Fruit fly (Drosophila melanogaster) whole organism, embryonic: ENCODE data around the gene CG33489.

Source experiments
- Awh ChIP-seq: fragments of 200-800 bp; sonication (Bioruptor generic); IDR thresholded peaks from 2 replicates; pipeline ENCODE4, ENCODE4 v1.3.6; 2022; ENCODE audit warnings: missing biosample characterization, missing genetic modification characterization
- B-H1 ChIP-seq: fragments of 200-800 bp; sonication (Bioruptor generic); IDR thresholded peaks from 3 replicates; pipeline ENCODE4 v1.3.6; 2022; ENCODE audit warnings: missing biosample characterization, missing genetic modification characterization
- CG10321 ChIP-seq: fragments of 200-800 bp; sonication (Bioruptor generic); IDR thresholded peaks from 2 replicates; pipeline ENCODE4 v1.3.6; 2022; ENCODE audit warnings: missing biosample characterization, missing genetic modification characterization
- CG11093 ChIP-seq: fragments of 200-800 bp; sonication (Bioruptor generic); IDR thresholded peaks from 3 replicates; pipeline ENCODE4 v1.3.6; 2022; ENCODE audit warnings: missing biosample characterization, missing genetic modification characterization
- CG11695 ChIP-seq: fragments of 200-800 bp; sonication (Bioruptor generic); IDR thresholded peaks from 3 replicates; pipeline ENCODE4 v1.3.6; 2022; ENCODE audit warnings: missing biosample characterization, missing genetic modification characterization
- CG14441 ChIP-seq: fragments of 200-800 bp; sonication (Bioruptor generic); IDR thresholded peaks from 2 replicates; pipeline ENCODE4 v1.3.6; 2022; ENCODE audit warnings: missing biosample characterization, missing genetic modification characterization
- CG1603 ChIP-seq: fragments of 200-800 bp; sonication (Bioruptor generic); optimal IDR thresholded peaks from 2 replicates; lab custom pipeline; 2019; ENCODE audit warnings: missing biosample characterization, mild to moderate bottlenecking, missing genetic modification characterization, moderate library complexity
- CG16863 ChIP-seq: fragments of 200-800 bp; sonication (Bioruptor generic); optimal IDR thresholded peaks from 3 replicates; lab custom pipeline; 2016; ENCODE audit warnings: missing biosample characterization, missing genetic modification characterization
- CG17612 ChIP-seq: fragments of 200-800 bp; sonication (Bioruptor generic); IDR thresholded peaks from 2 replicates; pipeline ENCODE4 v1.3.6; 2022; ENCODE audit warnings: missing biosample characterization, missing genetic modification characterization
- CG17829 ChIP-seq: fragments of 200-800 bp; optimal IDR thresholded peaks from 2 replicates; lab custom pipeline; 2019; ENCODE audit warnings: missing biosample characterization, mild to moderate bottlenecking, missing genetic modification characterization, moderate library complexity
- CG2712 ChIP-seq: fragments of 200-800 bp; optimal IDR thresholded peaks from 3 replicates; lab custom pipeline; 2019; ENCODE audit warnings: missing biosample characterization, mild to moderate bottlenecking, missing genetic modification characterization, moderate library complexity
- CG2875 ChIP-seq: fragments of 200-800 bp; sonication (Bioruptor generic); optimal IDR thresholded peaks from 2 replicates; lab custom pipeline; 2017; ENCODE audit warnings: missing biosample characterization, mild to moderate bottlenecking, missing genetic modification characterization, missing genetic modification reagents
- CG30431 ChIP-seq: fragments of 200-800 bp; sonication (Bioruptor generic); optimal IDR thresholded peaks from 2 replicates; lab custom pipeline; 2017; ENCODE audit warnings: missing biosample characterization, missing genetic modification characterization
- CG32772 ChIP-seq: fragments of 200-800 bp; sonication (Bioruptor generic); IDR thresholded peaks from 2 replicates; pipeline ENCODE4 v1.3.6; 2022; ENCODE audit warnings: missing biosample characterization, missing genetic modification characterization
- CG33213 ChIP-seq: fragments of 200-800 bp; sonication (Bioruptor generic); optimal IDR thresholded peaks from 3 replicates; lab custom pipeline; 2016; ENCODE audit warnings: missing biosample characterization, missing genetic modification characterization
- CG3838 ChIP-seq: fragments of 200-800 bp; sonication (Bioruptor generic); optimal IDR thresholded peaks from 3 replicates; lab custom pipeline; 2016; ENCODE audit warnings: missing biosample characterization, missing genetic modification characterization
- CG4360 ChIP-seq: fragments of 200-800 bp; sonication (Bioruptor generic); IDR thresholded peaks from 2 replicates; pipeline ENCODE4 v1.3.6; 2022; ENCODE audit warnings: missing biosample characterization, missing genetic modification characterization
- CG5180 ChIP-seq: fragments of 200-800 bp; sonication (Bioruptor generic); optimal IDR thresholded peaks from 3 replicates; lab custom pipeline; 2017; ENCODE audit warnings: missing biosample characterization, missing genetic modification characterization, mild to moderate bottlenecking, moderate library complexity, missing genetic modification reagents
- CG6254 ChIP-seq: fragments of 200-800 bp; sonication (Bioruptor generic); optimal IDR thresholded peaks from 3 replicates; lab custom pipeline; 2017; ENCODE audit warnings: mild to moderate bottlenecking, missing biosample characterization, missing genetic modification reagents, missing genetic modification characterization
- CG7271 ChIP-seq: fragments of 200-800 bp; sonication (Bioruptor generic); optimal IDR thresholded peaks from 2 replicates; lab custom pipeline; 2018; ENCODE audit warnings: missing biosample characterization, mild to moderate bottlenecking, missing genetic modification characterization, moderate library complexity
- CG8765 ChIP-seq: fragments of 200-800 bp; sonication (Bioruptor generic); IDR thresholded peaks from 2 replicates; pipeline ENCODE4 v1.3.6; 2022; ENCODE audit warnings: missing biosample characterization, missing genetic modification characterization
- CG9437 ChIP-seq: fragments of 200-800 bp; sonication (Bioruptor generic); optimal IDR thresholded peaks from 2 replicates; lab custom pipeline; 2018; ENCODE audit warnings: missing biosample characterization, mild to moderate bottlenecking, missing genetic modification characterization
- D ChIP-seq, 2 experiments: fragments of 200-800 bp in 1 of 2; fragments of >200 bp in 1 of 2; sonication (Bioruptor generic) in 1 of 2; optimal IDR thresholded peaks; 2 replicates in 1 of 2; 3 replicates in 1 of 2; lab custom pipeline; 2017; ENCODE audit warnings: mild to moderate bottlenecking in 1 of 2, missing biosample characterization in 1 of 2, missing genetic modification characterization in 1 of 2, missing genetic modification reagents in 1 of 2
- Dad ChIP-seq: fragments of 200-800 bp; sonication (Bioruptor generic); optimal IDR thresholded peaks from 3 replicates; lab custom pipeline; 2016; ENCODE audit warnings: missing biosample characterization, missing genetic modification characterization
- Dek ChIP-seq: fragments of 200-800 bp; sonication (Bioruptor generic); optimal IDR thresholded peaks from 3 replicates; lab custom pipeline; 2019; ENCODE audit warnings: missing biosample characterization, mild to moderate bottlenecking, missing genetic modification characterization, moderate library complexity
- Dip3 ChIP-seq: fragments of 200-800 bp; sonication (Bioruptor generic); optimal IDR thresholded peaks from 3 replicates; lab custom pipeline; 2016; ENCODE audit warnings: missing biosample characterization, missing genetic modification characterization
- Neu2 ChIP-seq: fragments of 200-800 bp; sonication (Bioruptor generic); optimal IDR thresholded peaks from 3 replicates; lab custom pipeline; 2016; ENCODE audit warnings: missing biosample characterization, missing genetic modification characterization, borderline replicate concordance
- Nf-YA ChIP-seq: fragments of 200-800 bp; sonication (Bioruptor generic); IDR thresholded peaks from 2 replicates; pipeline ENCODE4 v1.3.6; 2022; ENCODE audit warnings: missing biosample characterization, missing genetic modification characterization
- Ptx1 ChIP-seq: fragments of 200-800 bp; sonication (Bioruptor generic); IDR thresholded peaks from 2 replicates; pipeline ENCODE4 v1.3.6; 2022; ENCODE audit warnings: missing biosample characterization, missing genetic modification characterization
- Rx ChIP-seq: fragments of 200-800 bp; sonication (Bioruptor generic); IDR thresholded peaks from 2 replicates; pipeline ENCODE4 v1.3.6; 2022; ENCODE audit warnings: missing biosample characterization, missing genetic modification characterization
- Tbp ChIP-seq: fragments of >200 bp; optimal IDR thresholded peaks from 2 replicates; lab custom pipeline; 2018; ENCODE audit warnings: missing biosample characterization, missing genetic modification characterization
- Usf ChIP-seq: fragments of 200-800 bp; sonication (Bioruptor generic); optimal IDR thresholded peaks from 2 replicates; lab custom pipeline; 2017; ENCODE audit warnings: missing genotype, missing biosample characterization, missing genetic modification characterization
- ash1 ChIP-seq: fragments of 200-800 bp; sonication (Bioruptor generic); optimal IDR thresholded peaks from 2 replicates; lab custom pipeline; 2018; ENCODE audit warnings: missing biosample characterization, mild to moderate bottlenecking, missing genetic modification characterization
- ato ChIP-seq: fragments of 200-800 bp; sonication (Bioruptor generic); IDR thresholded peaks from 2 replicates; pipeline ENCODE4 v1.3.6; 2022; ENCODE audit warnings: missing biosample characterization, missing genetic modification characterization; ENCODE audit not compliant: partially characterized antibody
- az2 ChIP-seq: fragments of 200-800 bp; sonication (Bioruptor generic); optimal IDR thresholded peaks from 3 replicates; lab custom pipeline; 2016; ENCODE audit warnings: missing biosample characterization, missing genetic modification characterization
- br ChIP-seq: fragments of >200 bp; optimal IDR thresholded peaks from 2 replicates; lab custom pipeline; 2017
- caup ChIP-seq: fragments of 200-800 bp; sonication (Bioruptor generic); optimal IDR thresholded peaks from 3 replicates; lab custom pipeline; 2017; ENCODE audit warnings: missing biosample characterization, mild to moderate bottlenecking, missing genetic modification characterization, moderate library complexity; ENCODE audit not compliant: severe bottlenecking
- crc ChIP-seq: fragments of 200-800 bp; sonication (Bioruptor generic); optimal IDR thresholded peaks from 2 replicates; lab custom pipeline; 2016; ENCODE audit warnings: missing biosample characterization, missing genetic modification characterization
- croc ChIP-seq: fragments of 200-800 bp; sonication (Bioruptor generic); conservative IDR thresholded peaks from 3 replicates; pipeline ENCODE4 v1.3.6; 2022; ENCODE audit warnings: missing biosample characterization, missing genetic modification characterization
- dmrt99B ChIP-seq: fragments of 200-800 bp; sonication (Bioruptor generic); optimal IDR thresholded peaks from 2 replicates; lab custom pipeline; 2018; ENCODE audit warnings: missing biosample characterization, mild to moderate bottlenecking, missing genetic modification characterization, moderate library complexity
- hb ChIP-seq: fragments of 200-800 bp; sonication (Bioruptor generic); IDR thresholded peaks from 3 replicates; pipeline ENCODE4 v1.3.6; 2022; ENCODE audit warnings: missing biosample characterization, missing genetic modification characterization; ENCODE audit not compliant: partially characterized antibody
- lab ChIP-seq: fragments of 200-800 bp; sonication (Bioruptor generic); optimal IDR thresholded peaks from 3 replicates; lab custom pipeline; 2017; ENCODE audit warnings: missing biosample characterization, missing genetic modification characterization, mild to moderate bottlenecking, moderate library complexity, missing genetic modification reagents
- lmd ChIP-seq: fragments of 200-800 bp; sonication (Bioruptor generic); IDR thresholded peaks from 2 replicates; pipeline ENCODE4 v1.3.6; 2022; ENCODE audit warnings: missing biosample characterization, missing genetic modification characterization
- mam ChIP-seq: fragments of 200-800 bp; sonication (Bioruptor generic); optimal IDR thresholded peaks from 3 replicates; lab custom pipeline; 2016; ENCODE audit warnings: missing biosample characterization, missing genetic modification characterization
- pros ChIP-seq: fragments of 200-800 bp; sonication (Bioruptor generic); optimal IDR thresholded peaks from 3 replicates; lab custom pipeline; 2019; ENCODE audit warnings: missing biosample characterization, mild to moderate bottlenecking, missing genetic modification characterization, moderate library complexity
- schlank ChIP-seq: fragments of 200-800 bp; sonication (Bioruptor generic); optimal IDR thresholded peaks from 2 replicates; lab custom pipeline; 2018; ENCODE audit warnings: missing biosample characterization, mild to moderate bottlenecking, missing genetic modification characterization
- seq ChIP-seq: fragments of 200-800 bp; sonication (Bioruptor generic); IDR thresholded peaks from 2 replicates; pipeline ENCODE4 v1.3.6; 2022; ENCODE audit warnings: missing biosample characterization, missing genetic modification characterization
- shn ChIP-seq: fragments of 200-800 bp; sonication (Bioruptor generic); optimal IDR thresholded peaks from 3 replicates; lab custom pipeline; 2016; ENCODE audit warnings: missing biosample characterization, missing genetic modification characterization
- sna ChIP-seq: fragments of 200-800 bp; sonication (Bioruptor generic); IDR thresholded peaks from 2 replicates; pipeline ENCODE4 v1.3.6; 2022; ENCODE audit warnings: missing biosample characterization, missing genetic modification characterization; ENCODE audit not compliant: partially characterized antibody
- zf30C ChIP-seq: fragments of 200-800 bp; sonication (Bioruptor generic); optimal IDR thresholded peaks from 3 replicates; lab custom pipeline; 2018; ENCODE audit warnings: missing biosample characterization, mild to moderate bottlenecking, missing genetic modification characterization

CG33489 gene

DNA sequence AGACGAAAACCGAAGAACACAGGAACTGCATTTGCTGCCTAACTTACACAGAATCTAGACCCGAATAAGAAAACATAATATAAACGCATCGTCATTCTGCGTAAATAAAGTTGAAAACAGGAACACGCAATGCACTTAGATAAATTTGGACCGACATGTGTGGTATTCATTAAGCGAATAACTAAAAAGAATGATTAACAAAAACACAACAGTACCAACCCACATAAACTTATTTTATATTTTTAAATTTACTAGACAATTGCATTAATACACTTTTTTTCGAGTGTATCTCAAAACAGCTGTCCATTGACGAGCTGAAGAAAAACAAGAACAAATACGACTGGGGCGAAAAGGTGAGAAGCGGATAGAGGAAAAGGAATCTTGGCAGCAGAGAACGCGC is 22.5 kb downstream of the CG33489 start (continued):
- TF ChIP-seq Ptx1 (GFP tag; lab: Robert Waterston, UW): peak; percentile 74
- peak; percentile 60 for TF ChIP-seq CG16863 (GFP tag; lab: Kevin White, UChicago)
- TF ChIP-seq az2: peak; percentile 90
- peak; percentile 72 for TF ChIP-seq lmd (GFP tag; lab: Robert Waterston, UW)
- no peak for TF ChIP-seq Dip3
- peak; percentile 81 for TF ChIP-seq CG11695 (GFP tag; lab: Robert Waterston, UW)
- peak; percentile 56; the same call in 1 of the 3 replicates for TF ChIP-seq B-H1 (GFP tag; lab: Robert Waterston, UW)
- TF ChIP-seq CG11093 (GFP tag; lab: Robert Waterston, UW): peak; percentile 62; the same call in 1 of the 3 replicates
- TF ChIP-seq CG8765 (GFP tag; lab: Robert Waterston, UW): peak; percentile 88
- TF ChIP-seq D (optimal IDR thresholded peaks at IDR 0.05; lab: Kevin White, UChicago): no peak
- peak; percentile 89 for TF ChIP-seq D (GFP tag; optimal IDR thresholded peaks at IDR 0.05; lab: Kevin White, UChicago)
- TF ChIP-seq crc (GFP tag; lab: Kevin White, UChicago): peak; percentile 37
- no peak for TF ChIP-seq Neu2 (GFP tag; lab: Kevin White, UChicago)
- peak; percentile 56 for TF ChIP-seq CG5180 (GFP tag; lab: Kevin White, UChicago)
- TF ChIP-seq Tbp: no peak
- TF ChIP-seq CG10321 (GFP tag; lab: Robert Waterston, UW): 0 out of 2 replicates have a peak, but pooled peaks have one; percentile 17
- peak; percentile 80 for TF ChIP-seq CG30431 (GFP tag; lab: Kevin White, UChicago)
- 0 out of 2 replicates have a peak, but pooled peaks have one; percentile 7 for TF ChIP-seq CG17612 (GFP tag; lab: Robert Waterston, UW)
- no peak for TF ChIP-seq ato (GFP tag; lab: Robert Waterston, UW)
- peak; percentile 56; the same call in 1 of the 2 replicates for TF ChIP-seq Rx (GFP tag; lab: Robert Waterston, UW)
- TF ChIP-seq caup (GFP tag; lab: Kevin White, UChicago): peak; percentile 63
- peak; percentile 61 for TF ChIP-seq CG3838 (GFP tag; lab: Kevin White, UChicago)
- peak; percentile 59 for TF ChIP-seq CG9437 (GFP tag; lab: Kevin White, UChicago)
- peak; percentile 78 for TF ChIP-seq CG2875 (GFP tag; lab: Kevin White, UChicago)
- peak; percentile 89 for TF ChIP-seq zf30C (GFP tag; lab: Kevin White, UChicago)
- no peak for TF ChIP-seq schlank (tag; lab: Kevin White, UChicago)
- TF ChIP-seq CG2712 (tag; lab: Kevin White, UChicago): peak; percentile 96
- peak; percentile 73 for TF ChIP-seq CG7271 (tag; lab: Kevin White, UChicago)
- peak; percentile 92 for TF ChIP-seq CG1603 (tag; lab: Kevin White, UChicago)
- peak; percentile 67 for TF ChIP-seq Dad
- TF ChIP-seq br (lab: Kevin White, UChicago): no peak
- TF ChIP-seq croc: peak; percentile 79
- TF ChIP-seq CG14441 (GFP tag; lab: Robert Waterston, UW): peak; percentile 68
- TF ChIP-seq CG33213 (GFP tag; lab: Kevin White, UChicago): peak; percentile 64
- peak; percentile 70 for TF ChIP-seq Usf (GFP tag; lab: Kevin White, UChicago)
- TF ChIP-seq ash1 (GFP tag; lab: Kevin White, UChicago): no peak
- TF ChIP-seq seq (GFP tag; lab: Robert Waterston, UW): peak; percentile 51; the same call in 1 of the 2 replicates
- TF ChIP-seq mam: peak; percentile 20
- peak; percentile 61 for TF ChIP-seq Awh (GFP tag; lab: Robert Waterston, UW)
- peak; percentile 56; the same call in 1 of the 2 replicates for TF ChIP-seq CG4360
- peak; percentile 71 for TF ChIP-seq lab (GFP tag; lab: Kevin White, UChicago)
- peak; percentile 36 for TF ChIP-seq Dek (tag; lab: Kevin White, UChicago)
- TF ChIP-seq hb (GFP tag; lab: Robert Waterston, UW): no peak
- no peak for TF ChIP-seq sna (GFP tag; lab: Robert Waterston, UW)
- 0 out of 2 replicates have a peak, but pooled peaks have one; percentile 40 for TF ChIP-seq Nf-YA (GFP tag; lab: Robert Waterston, UW)
- peak; percentile 40 for TF ChIP-seq pros (GFP tag; lab: Kevin White, UChicago)
- peak; percentile 96 for TF ChIP-seq CG17829 (tag; lab: Kevin White, UChicago)
- TF ChIP-seq dmrt99B: peak; percentile 83
- TF ChIP-seq CG32772 (GFP tag; lab: Robert Waterston, UW): peak; percentile 73
- peak; percentile 93 for TF ChIP-seq CG6254 (GFP tag; lab: Kevin White, UChicago)
- peak; percentile 54 for TF ChIP-seq shn (GFP tag; lab: Kevin White, UChicago)
